Fruit fly (Drosophila melanogaster) whole organism, embryonic: ENCODE results near the gene RpS3.
A peak's percentile ranks its signal among the peaks of the same experiment; 100 is the strongest.

ENCODE experiments used
- Atf6 ChIP-seq: fragments of 200-800 bp; sonication (Bioruptor generic); IDR thresholded peaks from 2 replicates; pipeline ENCODE4 v1.3.6; 2022; ENCODE audit warnings: missing biosample characterization, missing genetic modification characterization
- CG10274 ChIP-seq: fragments of 200-800 bp; sonication (Bioruptor generic); optimal IDR thresholded peaks from 3 replicates; lab custom pipeline; 2017; ENCODE audit warnings: missing biosample characterization, mild to moderate bottlenecking, missing genetic modification characterization
- CG10366 ChIP-seq: fragments of 200-800 bp; sonication (Bioruptor generic); IDR thresholded peaks from 2 replicates; pipeline ENCODE4 v1.3.6; 2022; ENCODE audit warnings: missing biosample characterization, missing genetic modification characterization
- CG11695 ChIP-seq: fragments of 200-800 bp; sonication (Bioruptor generic); IDR thresholded peaks from 3 replicates; pipeline ENCODE4 v1.3.6; 2022; ENCODE audit warnings: missing biosample characterization, missing genetic modification characterization
- CG12744 ChIP-seq: fragments of 200-800 bp; sonication (Bioruptor generic); optimal IDR thresholded peaks from 2 replicates; lab custom pipeline; 2016; ENCODE audit warnings: missing biosample characterization, missing genetic modification characterization
- CG12942 ChIP-seq: fragments of 200-800 bp; sonication (Bioruptor generic); optimal IDR thresholded peaks from 3 replicates; lab custom pipeline; 2016; ENCODE audit warnings: missing biosample characterization, missing genetic modification characterization
- CG13287 ChIP-seq: fragments of 200-800 bp; sonication (Bioruptor generic); IDR thresholded peaks from 2 replicates; pipeline ENCODE4 v1.3.6; 2022; ENCODE audit warnings: missing biosample characterization, missing genetic modification characterization; ENCODE audit not compliant: partially characterized antibody
- CG13775 ChIP-seq: fragments of 200-800 bp; sonication (Bioruptor generic); optimal IDR thresholded peaks from 3 replicates; lab custom pipeline; 2017; ENCODE audit warnings: missing biosample characterization, mild to moderate bottlenecking, missing genetic modification characterization
- CG13894 ChIP-seq: fragments of 200-800 bp; sonication (Bioruptor generic); optimal IDR thresholded peaks from 3 replicates; lab custom pipeline; 2018; ENCODE audit warnings: missing biosample characterization, mild to moderate bottlenecking, missing genetic modification characterization, moderate library complexity
- CG14965 ChIP-seq: fragments of 200-800 bp; sonication (Bioruptor generic); optimal IDR thresholded peaks from 2 replicates; lab custom pipeline; 2016; ENCODE audit warnings: missing biosample characterization, missing genetic modification characterization, borderline replicate concordance
- CG15269 ChIP-seq: fragments of 200-800 bp; sonication (Bioruptor generic); optimal IDR thresholded peaks from 2 replicates; lab custom pipeline; 2018; ENCODE audit warnings: missing biosample characterization, mild to moderate bottlenecking, missing genetic modification characterization, moderate library complexity
- CG15601 ChIP-seq: fragments of 200-800 bp; sonication (Bioruptor generic); optimal IDR thresholded peaks from 3 replicates; lab custom pipeline; 2019; ENCODE audit warnings: missing biosample characterization, mild to moderate bottlenecking, missing genetic modification characterization, moderate library complexity
- CG15696 ChIP-seq: fragments of 200-800 bp; sonication (Bioruptor generic); optimal IDR thresholded peaks from 2 replicates; lab custom pipeline; 2019; ENCODE audit warnings: missing biosample characterization, mild to moderate bottlenecking, missing genetic modification characterization, moderate library complexity
- CG18011 ChIP-seq: fragments of 200-800 bp; sonication (Bioruptor generic); optimal IDR thresholded peaks from 2 replicates; lab custom pipeline; 2017; ENCODE audit warnings: missing biosample characterization, missing genetic modification characterization, mild to moderate bottlenecking, moderate library complexity, missing genotype
- CG18599 ChIP-seq: fragments of 200-800 bp; sonication (Bioruptor generic); optimal IDR thresholded peaks from 3 replicates; lab custom pipeline; 2017; ENCODE audit warnings: missing biosample characterization, missing genetic modification characterization, mild to moderate bottlenecking, moderate library complexity, missing genetic modification reagents
- CG3065 ChIP-seq: fragments of 200-800 bp; sonication (Bioruptor generic); optimal IDR thresholded peaks from 2 replicates; lab custom pipeline; 2016; ENCODE audit warnings: missing biosample characterization, missing genetic modification characterization
- CG31441 ChIP-seq: fragments of 200-800 bp; sonication (Bioruptor generic); IDR thresholded peaks from 2 replicates; pipeline ENCODE4 v1.3.6; 2022; ENCODE audit warnings: missing biosample characterization, missing genetic modification characterization
- CG3163 ChIP-seq: fragments of 200-800 bp; sonication (Bioruptor generic); optimal IDR thresholded peaks from 3 replicates; lab custom pipeline; 2016; ENCODE audit warnings: missing biosample characterization, missing genetic modification characterization
- CG34224 ChIP-seq: fragments of 200-800 bp; sonication (Bioruptor generic); IDR thresholded peaks from 3 replicates; pipeline ENCODE4 v1.3.6; 2022; ENCODE audit warnings: missing biosample characterization, missing genetic modification characterization; ENCODE audit not compliant: partially characterized antibody
- CG4282 ChIP-seq: fragments of 200-800 bp; sonication (Bioruptor generic); optimal IDR thresholded peaks from 2 replicates; lab custom pipeline; 2016; ENCODE audit warnings: missing biosample characterization, missing genetic modification characterization
- CG4424 ChIP-seq: fragments of 200-800 bp; sonication (Bioruptor generic); optimal IDR thresholded peaks from 3 replicates; lab custom pipeline; 2016; ENCODE audit warnings: missing biosample characterization, missing genetic modification characterization
- CG8290 ChIP-seq, 3 experiments: fragments of 200-800 bp; sonication (Bioruptor generic); optimal IDR thresholded peaks; 2 replicates each; lab custom pipeline; 2016 to 2019; ENCODE audit warnings: missing biosample characterization in 3 of 3, missing genetic modification characterization in 3 of 3, mild to moderate bottlenecking in 2 of 3, moderate library complexity in 1 of 3
- Drgx ChIP-seq: fragments of 200-800 bp; sonication (Bioruptor generic); IDR thresholded peaks from 2 replicates; pipeline ENCODE4 v1.3.6; 2022; ENCODE audit warnings: missing biosample characterization, missing genetic modification characterization
- Fer1 ChIP-seq: fragments of 200-800 bp; sonication (Bioruptor generic); optimal IDR thresholded peaks from 2 replicates; lab custom pipeline; 2017; ENCODE audit warnings: missing biosample characterization, mild to moderate bottlenecking, missing genetic modification characterization
- Hmx ChIP-seq: fragments of 200-800 bp; sonication (Bioruptor generic); optimal IDR thresholded peaks from 2 replicates; lab custom pipeline; 2016; ENCODE audit warnings: missing biosample characterization, missing genetic modification characterization
- Lpt ChIP-seq: fragments of >200 bp; optimal IDR thresholded peaks from 2 replicates; lab custom pipeline; 2018; ENCODE audit warnings: missing biosample characterization, missing genetic modification characterization
- MBD-R2 ChIP-seq: fragments of 200-800 bp; sonication (Bioruptor generic); IDR thresholded peaks from 2 replicates; pipeline ENCODE4 v1.3.6; 2022; ENCODE audit warnings: missing biosample characterization, missing genetic modification characterization
- MESR4 ChIP-seq: fragments of 200-800 bp; sonication (Bioruptor generic); optimal IDR thresholded peaks from 2 replicates; lab custom pipeline; 2018; ENCODE audit warnings: missing biosample characterization, mild to moderate bottlenecking, missing genetic modification characterization, moderate library complexity
- Sox100B ChIP-seq: fragments of 200-800 bp; sonication (Bioruptor generic); optimal IDR thresholded peaks from 3 replicates; lab custom pipeline; 2018; ENCODE audit warnings: missing biosample characterization, mild to moderate bottlenecking, missing genetic modification characterization
- Vsx1 ChIP-seq: fragments of 200-800 bp; sonication (Bioruptor generic); optimal IDR thresholded peaks from 2 replicates; lab custom pipeline; 2017; ENCODE audit warnings: missing biosample characterization, mild to moderate bottlenecking, missing genetic modification characterization, missing genetic modification reagents
- Xbp1 ChIP-seq: fragments of 200-800 bp; sonication (Bioruptor generic); optimal IDR thresholded peaks from 3 replicates; lab custom pipeline; 2016; ENCODE audit warnings: missing biosample characterization, mild to moderate bottlenecking, missing genetic modification characterization
- aop ChIP-seq: fragments of 200-800 bp; sonication (Bioruptor generic); IDR thresholded peaks from 2 replicates; pipeline ENCODE4 v1.3.6; 2022; ENCODE audit warnings: missing biosample characterization, missing genetic modification characterization
- bcd ChIP-seq: fragments of 200-800 bp; sonication (Bioruptor generic); optimal IDR thresholded peaks from 2 replicates; lab custom pipeline; 2017; ENCODE audit warnings: missing biosample characterization, mild to moderate bottlenecking, missing genetic modification characterization
- br ChIP-seq: fragments of >200 bp; optimal IDR thresholded peaks from 2 replicates; lab custom pipeline; 2017
- cg ChIP-seq: fragments of 200-800 bp; sonication (Bioruptor generic); optimal IDR thresholded peaks from 3 replicates; lab custom pipeline; 2019; ENCODE audit warnings: missing biosample characterization, mild to moderate bottlenecking, missing genetic modification characterization, moderate library complexity
- chinmo ChIP-seq: fragments of 200-800 bp; sonication (Bioruptor generic); IDR thresholded peaks from 4 replicates; pipeline ENCODE4 v1.3.6; 2022; ENCODE audit warnings: missing biosample characterization, missing genetic modification characterization; ENCODE audit not compliant: partially characterized antibody
- corto ChIP-seq: fragments of 200-800 bp; sonication (Bioruptor generic); optimal IDR thresholded peaks from 2 replicates; lab custom pipeline; 2016; ENCODE audit warnings: missing biosample characterization, mild to moderate bottlenecking, missing genetic modification characterization, moderate library complexity
- crp ChIP-seq, 2 experiments: fragments of 200-800 bp; sonication (Bioruptor generic); optimal IDR thresholded peaks; 2 replicates in 1 of 2; 3 replicates in 1 of 2; lab custom pipeline; 2017; ENCODE audit warnings: missing biosample characterization in 2 of 2, missing genetic modification characterization in 2 of 2, mild to moderate bottlenecking in 1 of 2, moderate library complexity in 1 of 2
- eve ChIP-seq, 2 experiments: fragments of >200 bp; optimal IDR thresholded peaks; 2 replicates each; lab custom pipeline; 2017; ENCODE audit warnings: missing biosample characterization in 2 of 2, missing genetic modification characterization in 2 of 2
- gt ChIP-seq: fragments of 200-800 bp; sonication (Bioruptor generic); IDR thresholded peaks from 2 replicates; pipeline ENCODE4 v1.3.6; 2022; ENCODE audit warnings: missing biosample characterization, missing genetic modification characterization
- hbn ChIP-seq: fragments of 200-800 bp; sonication (Bioruptor generic); IDR thresholded peaks from 2 replicates; pipeline ENCODE4 v1.3.6; 2022; ENCODE audit warnings: missing biosample characterization, missing genetic modification characterization; ENCODE audit not compliant: partially characterized antibody
- ken ChIP-seq: fragments of 200-800 bp; sonication (Bioruptor generic); IDR thresholded peaks from 3 replicates; pipeline ENCODE4 v1.3.6; 2022; ENCODE audit warnings: missing biosample characterization, missing genetic modification characterization
- p53 ChIP-seq: fragments of 200-800 bp; sonication (Bioruptor generic); optimal IDR thresholded peaks from 2 replicates; lab custom pipeline; 2016; ENCODE audit warnings: missing biosample characterization, missing genetic modification characterization
- pho ChIP-seq: fragments of 200-800 bp; sonication (Bioruptor generic); optimal IDR thresholded peaks from 2 replicates; lab custom pipeline; 2016; ENCODE audit warnings: missing biosample characterization, missing genetic modification characterization
- shn ChIP-seq: fragments of 200-800 bp; sonication (Bioruptor generic); optimal IDR thresholded peaks from 3 replicates; lab custom pipeline; 2016; ENCODE audit warnings: missing biosample characterization, missing genetic modification characterization
- ssp ChIP-seq: fragments of 200-800 bp; sonication (Bioruptor generic); IDR thresholded peaks from 2 replicates; pipeline ENCODE4 v1.3.6; 2022; ENCODE audit warnings: missing biosample characterization, missing genetic modification characterization
- tgo ChIP-seq: fragments of 200-800 bp; sonication (Bioruptor generic); IDR thresholded peaks from 3 replicates; pipeline ENCODE4 v1.3.6; 2022; ENCODE audit warnings: missing biosample characterization, missing genetic modification characterization
- tio ChIP-seq: fragments of 200-800 bp; sonication (Bioruptor generic); optimal IDR thresholded peaks from 2 replicates; lab custom pipeline; 2017; ENCODE audit warnings: missing biosample characterization, missing genetic modification characterization, inconsistent platforms
- twi ChIP-seq: fragments of 200-800 bp; optimal IDR thresholded peaks from 2 replicates; lab custom pipeline; 2019; ENCODE audit warnings: missing biosample characterization, mild to moderate bottlenecking, missing genetic modification characterization, moderate library complexity
- zen ChIP-seq: fragments of 200-800 bp; sonication (Bioruptor generic); optimal IDR thresholded peaks from 3 replicates; lab custom pipeline; 2018; ENCODE audit warnings: missing biosample characterization, mild to moderate bottlenecking, missing genetic modification characterization, moderate library complexity

RpS3 gene

DNA sequence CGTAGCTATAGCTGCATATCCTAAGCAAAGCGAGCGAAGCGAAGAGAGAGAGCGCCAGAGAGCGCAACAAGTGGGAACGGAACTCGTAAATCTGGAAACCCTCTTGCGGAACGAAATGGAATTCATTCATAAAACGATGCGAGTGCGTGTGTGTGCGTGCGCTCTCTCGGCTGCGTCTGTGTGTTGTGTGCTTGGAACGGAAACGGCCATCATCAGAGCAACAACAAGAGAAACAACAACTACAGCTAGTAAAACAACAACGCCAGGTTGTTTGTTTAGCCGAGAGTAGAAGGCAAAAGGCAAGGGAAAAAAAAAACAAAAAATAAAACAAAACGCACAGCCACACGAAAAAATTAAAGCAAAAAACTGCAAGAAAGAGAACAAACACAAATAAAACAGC lies 44.3 kb upstream of the RpS3 start (continued):
- TF ChIP-seq CG10274, result no peak
- peak; percentile 20 for TF ChIP-seq CG4424 (GFP tag; lab: Kevin White, UChicago)
- TF ChIP-seq twi (tag; lab: Kevin White, UChicago), result peak; percentile 16
- peak; percentile 28 for TF ChIP-seq CG14965
- TF ChIP-seq Vsx1 (GFP tag; lab: Kevin White, UChicago), result peak; percentile 33
- peak; percentile 18 for TF ChIP-seq tio (GFP tag; lab: Kevin White, UChicago)
- no peak for TF ChIP-seq CG12942 (GFP tag; lab: Kevin White, UChicago)
- peak; percentile 61 for TF ChIP-seq Fer1 (GFP tag; lab: Kevin White, UChicago)
- TF ChIP-seq Atf6, result peak; percentile 51
- TF ChIP-seq ken, result no peak
- TF ChIP-seq CG15696 (tag; lab: Kevin White, UChicago), result peak; percentile 7
- TF ChIP-seq CG13894, result no peak
- TF ChIP-seq CG3163 (GFP tag; lab: Kevin White, UChicago), result peak; percentile 34
- TF ChIP-seq gt (GFP tag; lab: Robert Waterston, UW), result no peak
- TF ChIP-seq CG13775 (GFP tag; lab: Kevin White, UChicago), result no peak
- no peak for TF ChIP-seq shn (GFP tag; lab: Kevin White, UChicago)
- TF ChIP-seq corto (GFP tag; lab: Kevin White, UChicago), result no peak
- peak; percentile 54 for TF ChIP-seq Sox100B (GFP tag; lab: Kevin White, UChicago)
- TF ChIP-seq Xbp1, result no peak
- peak; percentile 25; the same call in 1 of the 2 replicates for TF ChIP-seq CG13287 (GFP tag; lab: Robert Waterston, UW)
- no peak; the same call in 1 of the 2 replicates for TF ChIP-seq hbn (GFP tag; lab: Robert Waterston, UW)
- TF ChIP-seq bcd (GFP tag; lab: Kevin White, UChicago), result no peak
- no peak; the same call in 2 of the 3 replicates for TF ChIP-seq CG11695 (GFP tag; lab: Robert Waterston, UW)
- TF ChIP-seq tgo (GFP tag; lab: Robert Waterston, UW), result no peak; the same call in 2 of the 3 replicates
- no peak for TF ChIP-seq Hmx (GFP tag; lab: Kevin White, UChicago)
- peak; percentile 94 for TF ChIP-seq chinmo (GFP tag; lab: Robert Waterston, UW)
- no peak for TF ChIP-seq Lpt
- TF ChIP-seq MESR4 (GFP tag; lab: Kevin White, UChicago), result no peak
- no peak for TF ChIP-seq CG3065 (GFP tag; lab: Kevin White, UChicago)
- no peak for TF ChIP-seq CG12744 (GFP tag; lab: Kevin White, UChicago)
- peak; percentile 22; the same call in 2 of the 3 replicates for TF ChIP-seq CG34224 (GFP tag; lab: Robert Waterston, UW)
- TF ChIP-seq p53 (GFP tag; lab: Kevin White, UChicago), result no peak
- TF ChIP-seq CG4282 (GFP tag; lab: Kevin White, UChicago), result no peak
- peak; percentile 73 for TF ChIP-seq Drgx (GFP tag; lab: Robert Waterston, UW)
- no peak for TF ChIP-seq crp (GFP tag; optimal IDR thresholded peaks at IDR 0.05; lab: Kevin White, UChicago)
- peak; percentile 23 for TF ChIP-seq CG8290 (GFP tag; optimal IDR thresholded peaks at IDR 0.05; lab: Kevin White, UChicago)
- peak; percentile 35 to 44 for TF ChIP-seq CG8290 (tag; optimal IDR thresholded peaks at IDR 0.05; lab: Kevin White, UChicago)
- TF ChIP-seq CG10366 (GFP tag; lab: Robert Waterston, UW), result no peak; the same call in 1 of the 2 replicates
- no peak for TF ChIP-seq pho (GFP tag; lab: Kevin White, UChicago)
- TF ChIP-seq br (lab: Kevin White, UChicago), result no peak
- TF ChIP-seq CG18011 (GFP tag; lab: Kevin White, UChicago), result no peak
- TF ChIP-seq ssp (GFP tag; lab: Robert Waterston, UW), result no peak
- no peak for TF ChIP-seq eve (GFP tag; optimal IDR thresholded peaks at IDR 0.05; lab: Kevin White, UChicago)
- TF ChIP-seq CG15269 (tag; lab: Kevin White, UChicago), result peak; percentile 50
- no peak for TF ChIP-seq CG15601 (tag; lab: Kevin White, UChicago)
- peak; percentile 13; the same call in 1 of the 2 replicates for TF ChIP-seq MBD-R2 (GFP tag; lab: Robert Waterston, UW)
- TF ChIP-seq cg (GFP tag; lab: Kevin White, UChicago), result peak; percentile 90
- peak; percentile 82 for TF ChIP-seq aop (GFP tag; lab: Robert Waterston, UW)
- no peak; the same call in 1 of the 2 replicates for TF ChIP-seq CG31441 (GFP tag; lab: Robert Waterston, UW)
- TF ChIP-seq zen, result no peak
- TF ChIP-seq CG18599 (GFP tag; lab: Kevin White, UChicago), result peak; percentile 42
